Worm (Caenorhabditis elegans) whole organism, late embryonic: ENCODE data around the gene C55C3.73.

ENCODE experiments used
- K09A11.1 ChIP-seq: sonication (generic microtip); optimal IDR thresholded peaks from 2 replicates; lab custom pipeline; 2017; ENCODE audit warnings: antibody characterized with exemption, mild to moderate bottlenecking, missing genetic modification characterization, missing compliant biosample characterization; ENCODE audit not compliant: insufficient read depth
- T23F11.4 ChIP-seq: fragments of 200-800 bp; sonication (Bioruptor generic); optimal IDR thresholded peaks from 2 replicates; lab custom pipeline; 2018; ENCODE audit warnings: mild to moderate bottlenecking, missing genetic modification characterization, missing compliant biosample characterization
- Y22D7AL.16 ChIP-seq: sonication (generic microtip); optimal IDR thresholded peaks from 2 replicates; lab custom pipeline; 2016; ENCODE audit warnings: missing genetic modification characterization, missing compliant biosample characterization
- ama-1 ChIP-seq: fragments of 150-350 bp; optimal IDR thresholded peaks from 2 replicates; lab custom pipeline; 2014
- ceh-14 ChIP-seq: sonication (generic microtip); optimal IDR thresholded peaks from 2 replicates; lab custom pipeline; 2016; ENCODE audit warnings: missing genotype, missing genetic modification characterization, missing compliant biosample characterization
- ceh-18 ChIP-seq: sonication (generic microtip); optimal IDR thresholded peaks from 2 replicates; lab custom pipeline; 2016; ENCODE audit warnings: missing genetic modification characterization, missing compliant biosample characterization
- ceh-2 ChIP-seq: sonication (generic microtip); optimal IDR thresholded peaks from 2 replicates; lab custom pipeline; 2016; ENCODE audit warnings: missing genotype, missing genetic modification characterization, missing compliant biosample characterization
- ceh-31 ChIP-seq: sonication (generic microtip); optimal IDR thresholded peaks from 2 replicates; lab custom pipeline; 2016; ENCODE audit warnings: missing genetic modification characterization, missing compliant biosample characterization
- ceh-34 ChIP-seq: sonication (generic microtip); optimal IDR thresholded peaks from 2 replicates; lab custom pipeline; 2016; ENCODE audit warnings: mild to moderate bottlenecking, missing genetic modification characterization, missing compliant biosample characterization
- ceh-45 ChIP-seq: fragments of 200-800 bp; sonication (Bioruptor generic); IDR thresholded peaks from 2 replicates; pipeline ENCODE4 v1.3.6; 2022; ENCODE audit warnings: missing genetic modification reagents, missing genetic modification characterization, missing compliant biosample characterization
- ceh-48 ChIP-seq: sonication (generic microtip); optimal IDR thresholded peaks from 2 replicates; lab custom pipeline; 2016; ENCODE audit warnings: missing genetic modification characterization, inconsistent platforms, missing compliant biosample characterization
- ceh-6 ChIP-seq: fragments of 200-800 bp; sonication (Bioruptor generic); optimal IDR thresholded peaks from 2 replicates; lab custom pipeline; 2018; ENCODE audit warnings: mild to moderate bottlenecking, missing genetic modification characterization, missing compliant biosample characterization
- ceh-9 ChIP-seq: sonication (generic microtip); optimal IDR thresholded peaks from 2 replicates; lab custom pipeline; 2016; ENCODE audit warnings: mild to moderate bottlenecking, missing genetic modification characterization, inconsistent platforms, missing compliant biosample characterization
- che-1 ChIP-seq: sonication (generic microtip); optimal IDR thresholded peaks from 2 replicates; lab custom pipeline; 2016; ENCODE audit warnings: mild to moderate bottlenecking, missing genetic modification characterization, missing compliant biosample characterization
- elt-2 ChIP-seq: sonication (generic microtip); optimal IDR thresholded peaks from 2 replicates; lab custom pipeline; 2016; ENCODE audit warnings: missing genetic modification reagents, missing genetic modification characterization, missing compliant biosample characterization
- ets-4 ChIP-seq: sonication (generic microtip); optimal IDR thresholded peaks from 2 replicates; lab custom pipeline; 2016; ENCODE audit warnings: missing genetic modification characterization, missing compliant biosample characterization
- hlh-13 ChIP-seq: fragments of 200-800 bp; sonication (Bioruptor generic); optimal IDR thresholded peaks from 2 replicates; lab custom pipeline; 2018; ENCODE audit warnings: mild to moderate bottlenecking, missing genetic modification characterization, missing compliant biosample characterization
- hlh-15 ChIP-seq: sonication (generic microtip); optimal IDR thresholded peaks from 2 replicates; lab custom pipeline; 2016; ENCODE audit warnings: missing genetic modification characterization, missing compliant biosample characterization
- hlh-30 ChIP-seq: sonication (generic microtip); optimal IDR thresholded peaks from 2 replicates; lab custom pipeline; 2017; ENCODE audit warnings: antibody characterized with exemption, missing genetic modification characterization, missing compliant biosample characterization; ENCODE audit not compliant: insufficient read depth
- hlh-6 ChIP-seq: sonication (generic microtip); optimal IDR thresholded peaks from 2 replicates; lab custom pipeline; 2016; ENCODE audit warnings: missing genotype, missing genetic modification characterization, missing compliant biosample characterization
- lin-11 ChIP-seq: fragments of 200-800 bp; sonication (Bioruptor generic); optimal IDR thresholded peaks from 2 replicates; lab custom pipeline; 2018; ENCODE audit warnings: mild to moderate bottlenecking, missing genetic modification characterization, missing compliant biosample characterization
- madf-2 ChIP-seq: sonication (generic microtip); optimal IDR thresholded peaks from 2 replicates; lab custom pipeline; 2017; ENCODE audit warnings: missing genetic modification characterization, missing compliant biosample characterization
- nfya-1 ChIP-seq: sonication (generic microtip); optimal IDR thresholded peaks from 2 replicates; lab custom pipeline; 2017; ENCODE audit warnings: missing genetic modification characterization, mild to moderate bottlenecking, missing compliant biosample characterization, antibody characterized with exemption, moderate library complexity
- pag-3 ChIP-seq: sonication (generic microtip); optimal IDR thresholded peaks from 2 replicates; lab custom pipeline; 2016; ENCODE audit warnings: missing compliant biosample characterization, missing genetic modification characterization, borderline replicate concordance
- pat-9 ChIP-seq: fragments of 200-800 bp; sonication (Bioruptor generic); optimal IDR thresholded peaks from 2 replicates; lab custom pipeline; 2018; ENCODE audit warnings: mild to moderate bottlenecking, missing genetic modification characterization, moderate library complexity, missing compliant biosample characterization
- pax-1 ChIP-seq: fragments of 150-350 bp; optimal IDR thresholded peaks from 2 replicates; lab custom pipeline; 2014; ENCODE audit warnings: missing biosample characterization, missing genetic modification characterization
- pqm-1 ChIP-seq: sonication (generic microtip); optimal IDR thresholded peaks from 2 replicates; lab custom pipeline; 2016; ENCODE audit warnings: missing genetic modification characterization, missing compliant biosample characterization
- ref-2 ChIP-seq: sonication (generic microtip); optimal IDR thresholded peaks from 2 replicates; lab custom pipeline; 2016; ENCODE audit warnings: missing genetic modification characterization, missing compliant biosample characterization
- sox-2 ChIP-seq: fragments of 200-800 bp; sonication (Bioruptor generic); IDR thresholded peaks from 2 replicates; pipeline ENCODE4 v1.3.6; 2022; ENCODE audit warnings: missing genetic modification reagents, missing genetic modification characterization, missing compliant biosample characterization
- sox-4 ChIP-seq: sonication (generic microtip); optimal IDR thresholded peaks from 2 replicates; lab custom pipeline; 2017; ENCODE audit warnings: mild to moderate bottlenecking, missing genetic modification characterization, inconsistent platforms, missing compliant biosample characterization
- tbx-7 ChIP-seq: sonication (generic microtip); optimal IDR thresholded peaks from 2 replicates; lab custom pipeline; 2016; ENCODE audit warnings: missing genotype, missing genetic modification characterization, missing compliant biosample characterization
- unc-55 ChIP-seq: sonication (generic microtip); optimal IDR thresholded peaks from 2 replicates; lab custom pipeline; 2017; ENCODE audit warnings: missing biosample characterization, missing genetic modification reagents, missing genetic modification characterization
- unc-86 ChIP-seq: sonication (generic microtip); optimal IDR thresholded peaks from 2 replicates; lab custom pipeline; 2016; ENCODE audit warnings: missing genetic modification characterization, missing compliant biosample characterization
- zip-5 ChIP-seq: sonication (generic microtip); optimal IDR thresholded peaks from 2 replicates; lab custom pipeline; 2016; ENCODE audit warnings: missing genetic modification characterization, missing compliant biosample characterization
- ztf-16 ChIP-seq: sonication (generic microtip); optimal IDR thresholded peaks from 2 replicates; lab custom pipeline; 2017; ENCODE audit warnings: missing genetic modification characterization, missing compliant biosample characterization

The C55C3.73 gene

ce11 chrIV:5682547-5683234, 20.6 kb downstream of the C55C3.73 start, which contains the start of the genes C55C3.7 and C55C3.6:
Gene C55C3.7 (minus strand): TSS chrIV:5682647.
Gene C55C3.6 (plus strand): TSS chrIV:5683184.
- TF ChIP-seq hlh-30 (tag; lab: Kevin White, UChicago) (no peak), ref-2 (tag; lab: Kevin White, UChicago) (no peak), ztf-16 (tag; lab: Kevin White, UChicago) (no peak), T23F11.4 (GFP tag; lab: Kevin White, UChicago) (no peak), che-1 (tag; lab: Kevin White, UChicago) (no peak), Y22D7AL.16 (tag; lab: Kevin White, UChicago) (no peak), unc-86 (no peak), elt-2 (no peak), hlh-13 (GFP tag; lab: Kevin White, UChicago) (no peak), ama-1 (lab: Kevin White, UChicago) (no peak), pax-1 (tag; lab: Kevin White, UChicago) (no peak), pat-9 (tag; lab: Kevin White, UChicago) (no peak), ceh-6 (GFP tag; lab: Kevin White, UChicago) (no peak), pag-3 (tag; lab: Kevin White, UChicago) (no peak), nfya-1 (tag; lab: Kevin White, UChicago) (no peak), ets-4 (tag; lab: Kevin White, UChicago) (no peak), lin-11 (tag; lab: Kevin White, UChicago) (no peak), ceh-31 (tag; lab: Kevin White, UChicago) (no peak), ceh-2 (tag; lab: Kevin White, UChicago) (no peak)

ce11 chrIV:5678044-5678443, 25.2 kb downstream of the C55C3.73 start, which contains the start of gene C55C3.4:
Gene C55C3.4 (minus strand): TSS chrIV:5678144.
- TF ChIP-seq hlh-15 (tag; lab: Kevin White, UChicago) (no peak), ceh-6 (GFP tag; lab: Kevin White, UChicago) (no peak), sox-4 (tag; lab: Kevin White, UChicago) (no peak), ceh-14 (tag; lab: Kevin White, UChicago) (no peak), ceh-18 (no peak), pag-3 (tag; lab: Kevin White, UChicago) (no peak), ceh-48 (tag; lab: Kevin White, UChicago) (no peak), hlh-6 (tag; lab: Kevin White, UChicago) (no peak), madf-2 (no peak), ceh-34 (tag; lab: Kevin White, UChicago) (no peak), tbx-7 (tag; lab: Kevin White, UChicago) (no peak), ceh-31 (tag; lab: Kevin White, UChicago) (no peak), zip-5 (tag; lab: Kevin White, UChicago) (no peak), ceh-45 (GFP tag; lab: Robert Waterston, UW) (no peak), K09A11.1 (no peak), pqm-1 (tag; lab: Kevin White, UChicago) (no peak)
- TF ChIP-seq, all 69 proteins: peak for 0

- TF ChIP-seq ceh-9 (tag; lab: Kevin White, UChicago) = no peak
- no peak for TF ChIP-seq unc-55
- TF ChIP-seq zip-5 (tag; lab: Kevin White, UChicago) = no peak
- TF ChIP-seq ceh-2 (tag; lab: Kevin White, UChicago) = no peak
- no peak for TF ChIP-seq che-1 (tag; lab: Kevin White, UChicago)
- no peak for TF ChIP-seq sox-2 (GFP tag; lab: Robert Waterston, UW)
- TF ChIP-seq hlh-13 (GFP tag; lab: Kevin White, UChicago) = no peak
- TF ChIP-seq ceh-14 (tag; lab: Kevin White, UChicago) = no peak
Observed at ce11 chrIV:5674435-5674834, 28.8 kb downstream of the C55C3.73 start, which contains the start of gene srd-5. Gene srd-5 (minus strand): TSS chrIV:5674535.
